Worm (Caenorhabditis elegans) whole organism, young adult: ENCODE measurements around the gene gei-4.
"Not testable (repeated sequence)": the region's sequence is repeated elsewhere in the genome, so short reads cannot be mapped to it uniquely, and the experiment has no call there.

Experiments
- B0019.2 ChIP-seq: fragments of 200-800 bp; sonication (Bioruptor generic); conservative IDR thresholded peaks from 2 replicates; pipeline ENCODE4 v1.3.6; 2022; ENCODE audit warnings: missing genetic modification reagents, missing genetic modification characterization, missing compliant biosample characterization
- B0035.1 ChIP-seq: sonication (generic microtip); optimal IDR thresholded peaks from 2 replicates; lab custom pipeline; 2016; ENCODE audit warnings: missing genetic modification characterization, mild to moderate bottlenecking, missing compliant biosample characterization, missing genotype, missing genetic modification reagents
- B0261.1 ChIP-seq: sonication (generic microtip); optimal IDR thresholded peaks from 2 replicates; lab custom pipeline; 2016; ENCODE audit warnings: mild to moderate bottlenecking, missing genetic modification characterization, moderate library complexity, missing compliant biosample characterization
- C17E4.6 ChIP-seq: fragments of 200-800 bp; sonication (Bioruptor generic); IDR thresholded peaks from 2 replicates; pipeline ENCODE4 v1.3.6; 2022; ENCODE audit warnings: missing genetic modification reagents, missing genetic modification characterization, missing compliant biosample characterization
- F55B11.4 ChIP-seq: sonication (generic microtip); optimal IDR thresholded peaks from 2 replicates; lab custom pipeline; 2016; ENCODE audit warnings: missing compliant biosample characterization, missing genetic modification characterization, borderline replicate concordance; ENCODE audit not compliant: insufficient read depth
- T07F8.4 ChIP-seq: sonication (generic microtip); optimal IDR thresholded peaks from 2 replicates; lab custom pipeline; 2016; ENCODE audit warnings: mild to moderate bottlenecking, missing genetic modification characterization, moderate library complexity, missing compliant biosample characterization
- T26A5.8 ChIP-seq: sonication (generic microtip); optimal IDR thresholded peaks from 2 replicates; lab custom pipeline; 2016; ENCODE audit warnings: missing genetic modification characterization, missing compliant biosample characterization
- Y79H2A.3 ChIP-seq: fragments of 200-800 bp; sonication (Bioruptor generic); conservative IDR thresholded peaks from 2 replicates; pipeline ENCODE4 v1.3.6; 2022; ENCODE audit warnings: missing genetic modification reagents, missing genetic modification characterization, missing compliant biosample characterization
- akir-1 ChIP-seq: fragments of 200-800 bp; sonication (Bioruptor generic); optimal IDR thresholded peaks from 2 replicates; lab custom pipeline; 2018; ENCODE audit warnings: mild to moderate bottlenecking, missing genetic modification characterization, moderate library complexity, missing compliant biosample characterization
- ceh-27 ChIP-seq: fragments of 200-800 bp; sonication (Bioruptor generic); optimal IDR thresholded peaks from 2 replicates; lab custom pipeline; 2018; ENCODE audit warnings: mild to moderate bottlenecking, missing genetic modification characterization, moderate library complexity, missing compliant biosample characterization
- ceh-79 ChIP-seq: sonication (generic microtip); optimal IDR thresholded peaks from 2 replicates; lab custom pipeline; 2017; ENCODE audit warnings: mild to moderate bottlenecking, missing genetic modification characterization, missing compliant biosample characterization
- ceh-91 ChIP-seq: fragments of 200-800 bp; sonication (Bioruptor generic); IDR thresholded peaks from 2 replicates; pipeline ENCODE4 v1.3.6; 2022; ENCODE audit warnings: missing genetic modification reagents, missing genetic modification characterization, missing compliant biosample characterization
- efl-1 ChIP-seq: fragments of 150-350 bp; optimal IDR thresholded peaks from 2 replicates; lab custom pipeline; 2014; ENCODE audit warnings: missing biosample characterization, missing genetic modification reagents, missing genetic modification characterization
- egrh-3 ChIP-seq: fragments of 200-800 bp; sonication (Bioruptor generic); IDR thresholded peaks from 2 replicates; pipeline ENCODE4 v1.3.6; 2022; ENCODE audit warnings: missing genetic modification reagents, missing genetic modification characterization, missing compliant biosample characterization
- fkh-3 ChIP-seq: sonication (generic microtip); optimal IDR thresholded peaks from 2 replicates; lab custom pipeline; 2016; ENCODE audit warnings: mild to moderate bottlenecking, missing genetic modification characterization, missing compliant biosample characterization
- hmg-1.2 ChIP-seq: fragments of 200-800 bp; sonication (Bioruptor generic); IDR thresholded peaks from 2 replicates; pipeline ENCODE4 v1.3.6; 2022; ENCODE audit warnings: missing genetic modification reagents, missing genetic modification characterization, missing compliant biosample characterization
- let-526 ChIP-seq: fragments of 200-800 bp; sonication (Bioruptor generic); IDR thresholded peaks from 2 replicates; pipeline ENCODE4 v1.3.6; 2022; ENCODE audit warnings: missing genetic modification reagents, missing genetic modification characterization, missing compliant biosample characterization
- lin-26 ChIP-seq: fragments of 200-800 bp; sonication (Bioruptor generic); IDR thresholded peaks from 2 replicates; pipeline ENCODE4 v1.3.6; 2022; ENCODE audit warnings: missing genetic modification reagents, missing genetic modification characterization, missing compliant biosample characterization
- lin-35 ChIP-seq, 3 experiments: fragments of 150-350 bp in 2 of 3; sonication (generic microtip) in 1 of 3; optimal IDR thresholded peaks; 2 replicates each; lab custom pipeline; 2014 to 2018; ENCODE audit warnings: missing biosample characterization in 3 of 3, missing genetic modification characterization in 3 of 3, missing genetic modification reagents in 3 of 3
- lsl-1 ChIP-seq: fragments of 200-800 bp; sonication (Bioruptor generic); optimal IDR thresholded peaks from 2 replicates; lab custom pipeline; 2018; ENCODE audit warnings: mild to moderate bottlenecking, missing genetic modification characterization, moderate library complexity, missing compliant biosample characterization
- madf-10 ChIP-seq: sonication (generic microtip); optimal IDR thresholded peaks from 2 replicates; lab custom pipeline; 2016; ENCODE audit warnings: mild to moderate bottlenecking, missing genetic modification characterization, missing compliant biosample characterization
- madf-3 ChIP-seq: fragments of 200-800 bp; sonication (Bioruptor generic); IDR thresholded peaks from 2 replicates; pipeline ENCODE4 v1.3.6; 2022; ENCODE audit warnings: missing genetic modification reagents, missing genetic modification characterization, missing compliant biosample characterization
- madf-6 ChIP-seq: fragments of 200-800 bp; sonication (Bioruptor generic); IDR thresholded peaks from 2 replicates; pipeline ENCODE4 v1.3.6; 2022; ENCODE audit warnings: missing genetic modification reagents, missing genetic modification characterization, missing compliant biosample characterization
- madf-8 ChIP-seq: fragments of 200-800 bp; sonication (Bioruptor generic); conservative IDR thresholded peaks from 2 replicates; pipeline ENCODE4 v1.3.6; 2022; ENCODE audit warnings: missing genetic modification reagents, missing genetic modification characterization, missing compliant biosample characterization
- nfya-2 ChIP-seq: fragments of 200-800 bp; sonication (Bioruptor generic); IDR thresholded peaks from 2 replicates; pipeline ENCODE4 v1.3.6; 2022; ENCODE audit warnings: missing genetic modification reagents, missing genetic modification characterization, missing compliant biosample characterization
- pbrm-1 ChIP-seq: fragments of 200-800 bp; sonication (Bioruptor generic); IDR thresholded peaks from 2 replicates; pipeline ENCODE4 v1.3.6; 2022; ENCODE audit warnings: missing genetic modification reagents, missing genetic modification characterization, missing compliant biosample characterization
- pha-4 ChIP-seq: fragments of 150-350 bp; sonication (generic microtip); optimal IDR thresholded peaks from 2 replicates; lab custom pipeline; 2014; ENCODE audit warnings: missing biosample characterization, missing genetic modification reagents, missing genetic modification characterization
- rec-8 ChIP-seq, 2 experiments: sonication (generic microtip); optimal IDR thresholded peaks; 2 replicates each; lab custom pipeline; 2016; ENCODE audit warnings: mild to moderate bottlenecking in 2 of 2, missing genetic modification characterization in 2 of 2, missing genetic modification reagents in 2 of 2, missing genotype in 2 of 2, missing biosample characterization in 1 of 2, missing compliant biosample characterization in 1 of 2, moderate library complexity in 1 of 2
- rpc-1 ChIP-seq, 2 experiments: fragments of 150-350 bp in 1 of 2; sonication (generic microtip) in 1 of 2; optimal IDR thresholded peaks; 2 replicates each; lab custom pipeline; 2014 to 2018; ENCODE audit warnings: missing biosample characterization in 1 of 2, missing genetic modification characterization in 1 of 2, missing genetic modification reagents in 1 of 2, missing genotype in 1 of 2
- snpc-1.1 ChIP-seq: sonication (generic microtip); optimal IDR thresholded peaks from 2 replicates; lab custom pipeline; 2017; ENCODE audit warnings: missing genetic modification characterization, mild to moderate bottlenecking, missing compliant biosample characterization, antibody characterized with exemption, moderate library complexity, missing genotype, missing genetic modification reagents; ENCODE audit not compliant: insufficient read depth
- snpc-1.3 ChIP-seq: sonication (generic microtip); optimal IDR thresholded peaks from 2 replicates; lab custom pipeline; 2017; ENCODE audit warnings: missing genetic modification characterization, mild to moderate bottlenecking, missing compliant biosample characterization, antibody characterized with exemption, moderate library complexity, missing genotype, missing genetic modification reagents; ENCODE audit not compliant: insufficient read depth
- tbp1 ChIP-seq: fragments of 200-800 bp; sonication (Bioruptor generic); optimal IDR thresholded peaks from 2 replicates; lab custom pipeline; 2018; ENCODE audit warnings: mild to moderate bottlenecking, missing genetic modification characterization, missing compliant biosample characterization
- xnd-1 ChIP-seq: sonication (generic microtip); optimal IDR thresholded peaks from 2 replicates; lab custom pipeline; 2016; ENCODE audit warnings: missing genotype, missing genetic modification reagents, missing genetic modification characterization, missing compliant biosample characterization
- ztf-3 ChIP-seq: fragments of 200-800 bp; sonication (Bioruptor generic); optimal IDR thresholded peaks from 2 replicates; lab custom pipeline; 2018; ENCODE audit warnings: mild to moderate bottlenecking, missing genetic modification characterization, missing compliant biosample characterization
- ztf-6 ChIP-seq: fragments of 200-800 bp; sonication (Bioruptor generic); IDR thresholded peaks from 2 replicates; pipeline ENCODE4 v1.3.6; 2022; ENCODE audit warnings: missing genetic modification reagents, missing genetic modification characterization, missing compliant biosample characterization

The gei-4 gene

ce11 chrIII:312873-313272, 41.7 kb downstream of the gei-4 start:
- no peak for TF ChIP-seq Y79H2A.3 (GFP tag; lab: Robert Waterston, UW)
- no peak for TF ChIP-seq ceh-91
- TF ChIP-seq ceh-27 (GFP tag; lab: Kevin White, UChicago), result no peak
- no peak for TF ChIP-seq ceh-79

- TF ChIP-seq akir-1 (GFP tag; lab: Kevin White, UChicago) (no peak), madf-6 (GFP tag; lab: Robert Waterston, UW) (peak; percentile 88), madf-10 (no peak), efl-1 (GFP tag; lab: Kevin White, UChicago) (peak; percentile 16), ztf-3 (GFP tag; lab: Kevin White, UChicago) (no peak), ceh-91 (no peak), madf-8 (GFP tag; lab: Robert Waterston, UW) (peak; percentile 77), lsl-1 (GFP tag; lab: Kevin White, UChicago) (peak; percentile 28), ztf-6 (GFP tag; lab: Robert Waterston, UW) (no peak), T26A5.8 (no peak), nfya-2 (GFP tag; lab: Robert Waterston, UW) (no peak), fkh-3 (tag; lab: Kevin White, UChicago) (no peak), lin-35 (GFP tag; optimal IDR thresholded peaks at IDR 0.05; lab: Kevin White, UChicago) (no peak), snpc-1.3 (tag; lab: Kevin White, UChicago) (no peak), xnd-1 (tag; lab: Kevin White, UChicago) (peak; percentile 64), hmg-1.2 (0 out of 2 replicates have a peak, but pooled peaks have one; percentile 6), C17E4.6 (GFP tag; lab: Robert Waterston, UW) (no peak), pha-4 (no peak), madf-3 (no peak), let-526 (GFP tag; lab: Robert Waterston, UW) (no peak), pbrm-1 (GFP tag; lab: Robert Waterston, UW) (no peak), rec-8 (tag; optimal IDR thresholded peaks at IDR 0.05; lab: Kevin White, UChicago) (no peak), snpc-1.1 (tag; lab: Kevin White, UChicago) (no peak), F55B11.4 (tag; lab: Kevin White, UChicago) (no peak), T07F8.4 (tag; lab: Kevin White, UChicago) (no peak), B0019.2 (no peak), lin-26 (GFP tag; lab: Robert Waterston, UW) (no peak), B0035.1 (tag; lab: Kevin White, UChicago) (no peak)
- TF ChIP-seq, all 124 proteins: peak for 6
Measured at ce11 chrIII:311174-311573, 43.4 kb downstream of the gei-4 start.

ce11 chrIII:304564-304963, 50.0 kb downstream of the gei-4 start:
- TF ChIP-seq hmg-1.2 (peak; percentile 56; the same call in 1 of the 2 replicates), egrh-3 (GFP tag; lab: Robert Waterston, UW) (no peak)
- TF ChIP-seq, all 124 proteins: peak for 1

ce11 chrIII:302510-302909, 52.1 kb downstream of the gei-4 start:
- peak; percentile 25 for TF ChIP-seq B0261.1
- TF ChIP-seq madf-6 (GFP tag; lab: Robert Waterston, UW), result peak; percentile 13; the same call in 1 of the 2 replicates
- peak; percentile 15; the same call in 1 of the 2 replicates for TF ChIP-seq hmg-1.2
- TF ChIP-seq lin-26 (GFP tag; lab: Robert Waterston, UW), result peak; percentile 81
- TF ChIP-seq tbp1 (GFP tag; lab: Kevin White, UChicago), result peak; percentile 72
- not testable (repeated sequence) for TF ChIP-seq rpc-1 (optimal IDR thresholded peaks at IDR 0.05; lab: Kevin White, UChicago)
- peak; percentile 48 for TF ChIP-seq rpc-1 (tag; optimal IDR thresholded peaks at IDR 0.05; lab: Kevin White, UChicago)
